Fruit fly (Drosophila melanogaster): Measurements from ENCODE around the gene CG33159.
A peak's percentile ranks its signal among the peaks of the same experiment; 100 is the strongest.

The CG33159 gene

DNA sequence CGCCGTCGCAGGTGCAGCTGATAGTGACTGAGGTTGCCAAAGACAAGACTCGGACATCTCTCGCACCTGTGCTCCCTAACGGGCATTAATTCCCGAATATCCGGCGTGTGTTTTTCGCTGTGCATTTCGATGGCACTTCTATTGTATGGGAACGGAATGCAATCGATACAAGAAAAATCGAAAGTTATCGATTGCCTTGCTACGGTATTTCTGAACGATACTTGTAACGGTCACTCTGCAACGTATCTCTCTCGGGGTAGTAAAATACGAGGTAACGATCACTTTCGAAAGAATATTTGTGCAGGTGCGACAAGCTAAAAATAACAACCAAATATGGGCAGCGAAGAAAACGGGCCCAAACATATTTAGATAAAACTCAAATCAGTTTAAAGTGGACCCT, 39.3 kb downstream of the CG33159 start, which contains the start of gene CG32280 (continued):
- TF ChIP-seq unc-4 (GFP tag; IDR thresholded peaks at IDR 0.05; ENCODE audit: partially characterized antibody) (peak; percentile 90), CG34422 (GFP tag; IDR thresholded peaks at IDR 0.05) (no peak; the same call in 2 of the 3 replicates), Dek (tag; optimal IDR thresholded peaks at IDR 0.05) (no peak), CG3847 (GFP tag; IDR thresholded peaks at IDR 0.05) (peak; percentile 41; the same call in 1 of the 2 replicates), Bgb (GFP tag; IDR thresholded peaks at IDR 0.05; ENCODE audit: partially characterized antibody) (peak; percentile 95), wdn (GFP tag; IDR thresholded peaks at IDR 0.05) (no peak), jing (GFP tag; optimal IDR thresholded peaks at IDR 0.05) (no peak), fru (optimal IDR thresholded peaks at IDR 0.05) (no peak), ATbp (GFP tag; optimal IDR thresholded peaks at IDR 0.05) (no peak), tap (tag; optimal IDR thresholded peaks at IDR 0.05) (no peak), Hsf (GFP tag; optimal IDR thresholded peaks at IDR 0.05) (no peak), CG11085 (GFP tag; IDR thresholded peaks at IDR 0.05) (no peak), Optix (GFP tag; IDR thresholded peaks at IDR 0.05) (no peak), Oli (tag; optimal IDR thresholded peaks at IDR 0.05) (no peak), CG2129 (GFP tag; IDR thresholded peaks at IDR 0.05; ENCODE audit: partially characterized antibody) (peak; percentile 76), CG10959 (GFP tag; IDR thresholded peaks at IDR 0.05) (no peak), CG14050 (GFP tag; IDR thresholded peaks at IDR 0.05) (no peak), dysf (GFP tag; IDR thresholded peaks at IDR 0.05) (peak; percentile 35; the same call in 1 of the 3 replicates), ato (GFP tag; IDR thresholded peaks at IDR 0.05; ENCODE audit: partially characterized antibody) (peak; percentile 85), bcd (GFP tag; optimal IDR thresholded peaks at IDR 0.05) (no peak), Aef1 (GFP tag; IDR thresholded peaks at IDR 0.05) (no peak), Myb (GFP tag; optimal IDR thresholded peaks at IDR 0.05) (peak; percentile 82), CG5953 (GFP tag; IDR thresholded peaks at IDR 0.05) (no peak), crc (GFP tag; optimal IDR thresholded peaks at IDR 0.05) (no peak), Chrac-16 (GFP tag; optimal IDR thresholded peaks at IDR 0.05) (no peak), tio (GFP tag; optimal IDR thresholded peaks at IDR 0.05) (no peak), dpn (GFP tag; optimal IDR thresholded peaks at IDR 0.05) (peak; percentile 13 to 38), CG5245 (GFP tag; optimal IDR thresholded peaks at IDR 0.05) (no peak), chn (GFP tag; optimal IDR thresholded peaks at IDR 0.05) (no peak), lola (GFP tag; optimal IDR thresholded peaks at IDR 0.05) (no peak), ttk (GFP tag; IDR thresholded peaks at IDR 0.05) (0 out of 2 replicates have a peak, but pooled peaks have one; percentile 7), sna (GFP tag; IDR thresholded peaks at IDR 0.05; ENCODE audit: partially characterized antibody) (peak; percentile 81), CHES-1-like (GFP tag; optimal IDR thresholded peaks at IDR 0.05) (no peak), ems (GFP tag; optimal IDR thresholded peaks at IDR 0.05) (peak; percentile 22), mld (GFP tag; IDR thresholded peaks at IDR 0.05; ENCODE audit: partially characterized antibody) (peak; percentile 73; the same call in 1 of the 3 replicates), row (GFP tag; IDR thresholded peaks at IDR 0.05) (peak; percentile 62), CG7271 (tag; optimal IDR thresholded peaks at IDR 0.05) (peak; percentile 68), CG12942 (GFP tag; optimal IDR thresholded peaks at IDR 0.05) (no peak), CG14860 (GFP tag; IDR thresholded peaks at IDR 0.05; ENCODE audit: partially characterized antibody) (peak; percentile 82), Mrtf (GFP tag; IDR thresholded peaks at IDR 0.05) (no peak), ERR (GFP tag; optimal IDR thresholded peaks at IDR 0.05) (peak; percentile 5), CG4707 (GFP tag; optimal IDR thresholded peaks at IDR 0.05) (no peak), Dip2 (GFP tag; IDR thresholded peaks at IDR 0.05) (no peak), salm (tag; optimal IDR thresholded peaks at IDR 0.05) (no peak), cas (GFP tag; IDR thresholded peaks at IDR 0.05) (no peak), CG8281 (tag; optimal IDR thresholded peaks at IDR 0.05) (no peak), Kr (GFP tag; optimal IDR thresholded peaks at IDR 0.05) (no peak), gfzf (GFP tag; optimal IDR thresholded peaks at IDR 0.05) (peak; percentile 86), CG18619 (GFP tag; optimal IDR thresholded peaks at IDR 0.05) (no peak), Atf-2 (GFP tag; optimal IDR thresholded peaks at IDR 0.05) (no peak), CG17186 (GFP tag; optimal IDR thresholded peaks at IDR 0.05) (peak; percentile 4), CG4360 (GFP tag; IDR thresholded peaks at IDR 0.05) (no peak)
